Worm (Caenorhabditis elegans) whole organism, late embryonic: ENCODE results near the gene dlst-1.

Experiments used
- ceh-14 ChIP-seq: sonication (generic microtip); optimal IDR thresholded peaks from 2 replicates; lab custom pipeline; 2016; ENCODE audit warnings: missing genotype, missing genetic modification characterization, missing compliant biosample characterization
- pag-3 ChIP-seq: sonication (generic microtip); optimal IDR thresholded peaks from 2 replicates; lab custom pipeline; 2016; ENCODE audit warnings: missing compliant biosample characterization, missing genetic modification characterization, borderline replicate concordance
- pax-1 ChIP-seq: fragments of 150-350 bp; optimal IDR thresholded peaks from 2 replicates; lab custom pipeline; 2014; ENCODE audit warnings: missing biosample characterization, missing genetic modification characterization
- sox-4 ChIP-seq: sonication (generic microtip); optimal IDR thresholded peaks from 2 replicates; lab custom pipeline; 2017; ENCODE audit warnings: mild to moderate bottlenecking, missing genetic modification characterization, inconsistent platforms, missing compliant biosample characterization
- ttx-3 ChIP-seq: sonication (generic microtip); optimal IDR thresholded peaks from 2 replicates; lab custom pipeline; 2016; ENCODE audit warnings: missing genetic modification reagents, missing genetic modification characterization, missing compliant biosample characterization

- no peak for TF ChIP-seq ttx-3 (tag; lab: Kevin White, UChicago)
- no peak for TF ChIP-seq sox-4 (tag; lab: Kevin White, UChicago)
- TF ChIP-seq pax-1 (tag; lab: Kevin White, UChicago), result no peak
- TF ChIP-seq pag-3, result no peak
- TF ChIP-seq ceh-14, result no peak
Measured at ce11 chrV:6710462-6710861, 1.6 kb upstream of the dlst-1 start, which contains the start of gene sna-1.
